Worm (Caenorhabditis elegans) whole organism, dauer: ENCODE results near the gene cosa-1.
"Not testable (repeated sequence)": the region's sequence is repeated elsewhere in the genome, so short reads cannot be mapped to it uniquely, and the experiment has no call there.

ENCODE experiments used
- unc-62 ChIP-seq: sonication (generic microtip); optimal IDR thresholded peaks from 2 replicates; lab custom pipeline; 2017; ENCODE audit warnings: missing biosample characterization, missing genetic modification reagents, missing genetic modification characterization

The cosa-1 gene

DNA sequence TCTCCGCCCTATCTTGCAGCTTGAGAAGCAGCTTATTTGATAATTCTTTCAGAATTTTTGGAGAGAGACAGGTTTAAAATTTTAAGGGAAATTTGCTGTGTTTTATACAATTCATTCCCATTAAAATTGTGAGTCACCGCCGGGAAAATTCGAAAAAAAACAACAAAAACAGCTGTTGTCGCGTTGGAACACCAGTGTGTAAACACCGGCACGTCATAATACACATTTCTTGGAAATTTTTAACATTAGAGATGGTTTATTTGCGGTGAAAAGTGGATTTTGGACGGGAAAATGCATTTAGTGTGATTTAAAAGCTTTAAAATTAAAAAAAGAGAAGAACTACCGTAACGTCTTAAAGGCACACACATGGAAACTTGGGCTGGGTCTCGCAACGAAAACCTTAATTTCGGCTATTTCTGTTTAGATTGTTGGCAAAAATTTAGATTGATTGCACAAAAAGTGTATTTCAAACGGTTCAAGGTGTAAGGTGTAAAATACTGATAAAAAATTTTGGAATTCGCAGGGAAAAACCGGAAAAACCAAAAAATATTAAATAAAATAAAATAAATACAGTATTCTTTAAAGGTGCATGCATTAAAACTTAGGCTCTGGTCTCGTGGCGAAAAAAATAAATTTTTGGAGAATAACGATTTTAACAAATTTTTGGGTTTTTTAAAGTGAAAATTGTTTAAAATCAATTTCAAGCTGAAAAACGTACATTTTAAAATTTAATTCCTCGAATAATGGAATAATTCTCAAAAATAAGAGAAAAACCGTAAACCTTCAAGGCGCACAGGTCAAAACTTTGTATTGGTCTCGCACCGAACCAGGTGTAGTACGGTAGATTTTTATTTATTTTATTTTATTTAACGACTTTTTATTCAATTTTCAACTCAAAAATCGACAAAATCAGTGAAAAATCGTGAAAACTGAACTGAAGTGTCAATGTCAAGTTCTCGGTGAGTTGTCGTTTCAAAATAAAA lies at the start of gene cosa-1:
Gene cosa-1, plus strand, starts transcription at position 896 of the 983 bp plus-strand sequence.
- no peak for TF ChIP-seq unc-62 (GFP tag; lab: Kevin White, UChicago)

DNA sequence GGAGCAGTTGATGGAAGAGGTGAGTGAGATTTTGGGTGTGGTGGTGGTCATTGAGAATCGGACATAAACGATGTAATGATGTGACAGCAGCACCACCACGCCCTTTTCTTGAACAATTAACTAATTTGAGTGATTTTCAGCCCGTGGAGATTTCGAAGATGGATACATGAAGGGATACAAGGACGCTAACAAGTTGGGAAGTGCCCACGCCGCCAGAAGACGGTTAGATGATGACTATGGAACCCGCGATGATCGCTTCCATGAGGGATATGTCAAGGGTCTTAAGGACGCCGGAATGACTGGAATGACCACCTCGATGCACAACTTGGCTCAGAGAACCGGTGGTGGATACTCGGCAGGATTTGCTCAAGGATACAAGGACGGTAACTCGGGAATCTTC lies 47.9 kb upstream of the cosa-1 start:
- no peak for TF ChIP-seq unc-62 (GFP tag; lab: Kevin White, UChicago)

DNA sequence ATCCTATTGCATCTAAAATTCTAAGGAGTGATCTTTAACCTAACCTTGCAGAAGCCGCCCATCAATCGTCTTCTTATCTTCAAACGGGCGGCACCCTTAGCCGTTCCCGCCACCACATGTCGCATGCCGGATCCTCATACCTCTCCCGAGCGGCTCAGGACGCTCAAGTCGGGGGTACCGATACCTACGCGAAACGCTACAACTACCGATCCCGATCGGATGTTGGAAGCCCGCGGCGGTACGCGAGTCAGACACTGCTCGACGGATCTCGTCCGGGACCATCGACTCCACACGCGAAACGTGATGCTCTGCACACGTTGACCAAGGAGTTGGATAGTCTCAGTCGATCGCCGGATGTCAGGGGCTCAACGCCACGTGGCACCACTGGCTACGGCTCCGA lies 46.6 kb upstream of the cosa-1 start:
- no peak for TF ChIP-seq unc-62 (GFP tag; lab: Kevin White, UChicago)

DNA sequence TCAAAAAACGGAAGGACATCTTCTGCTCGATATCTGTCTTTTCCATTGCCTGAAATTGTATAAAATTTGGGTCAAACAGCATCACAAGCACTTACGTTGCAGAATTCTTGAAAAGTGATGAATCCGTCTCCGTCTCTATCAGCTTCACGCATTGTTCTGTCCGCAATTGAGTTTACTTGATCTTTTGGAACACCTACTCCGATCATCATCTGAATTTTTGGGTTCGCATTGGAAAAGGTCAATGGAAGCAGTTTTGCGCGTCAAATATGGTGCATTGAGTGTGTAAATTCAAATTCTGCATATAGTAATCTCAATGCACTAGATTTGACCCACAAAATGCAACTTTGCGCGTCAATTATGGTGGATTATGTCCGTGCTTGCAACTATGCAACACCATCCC lies 44.4 kb upstream of the cosa-1 start:
- no peak for TF ChIP-seq unc-62 (GFP tag; lab: Kevin White, UChicago)

ce11 chrIII:2683403-2683802 lies 42.5 kb upstream of the cosa-1 start:
- TF ChIP-seq unc-62 (GFP tag; lab: Kevin White, UChicago): no peak

- TF ChIP-seq unc-62 (GFP tag; lab: Kevin White, UChicago): no peak
Measured at ce11 chrIII:2686064-2686463, 39.9 kb upstream of the cosa-1 start, which contains the start of the genes Y71H2AL.2, Y71H2AL.4 and pbo-1. Y71H2AL.2 (plus strand) TSS chrIII:2686364. Y71H2AL.4 (plus strand) TSS chrIII:2686408. pbo-1 (minus strand) TSS chrIII:2686463.

- TF ChIP-seq unc-62 (GFP tag; lab: Kevin White, UChicago): no peak
Measured at ce11 chrIII:2686663-2687062, 39.3 kb upstream of the cosa-1 start.

ce11 chrIII:2687412-2687811 lies 38.5 kb upstream of the cosa-1 start:
- no peak for TF ChIP-seq unc-62 (GFP tag; lab: Kevin White, UChicago)

- no peak for TF ChIP-seq unc-62 (GFP tag; lab: Kevin White, UChicago)
Measured at ce11 chrIII:2698740-2699139, 27.2 kb upstream of the cosa-1 start, which contains the start of gene slc-30A9. slc-30A9 (minus strand) TSS chrIII:2698817.

DNA sequence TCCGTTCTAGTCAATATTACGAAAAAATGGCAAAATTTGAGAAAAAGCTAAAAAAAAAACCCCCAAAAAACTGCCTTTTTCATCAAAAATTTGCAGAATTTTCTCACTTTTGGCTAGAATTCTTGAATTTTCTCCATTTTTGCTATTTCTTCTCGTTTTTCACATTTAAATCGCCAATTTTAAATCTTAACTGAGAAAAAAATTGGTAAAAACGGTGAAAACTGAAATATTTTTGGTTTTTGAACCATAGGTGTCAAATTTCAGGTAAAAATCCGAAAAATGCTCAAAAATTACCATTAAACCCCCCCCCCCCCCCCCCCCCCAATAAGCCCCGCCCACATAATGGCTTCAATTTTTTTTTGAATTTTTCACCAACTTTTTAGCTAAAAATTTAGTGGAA lies 26.6 kb upstream of the cosa-1 start, which contains the start of gene cox-6B:
Gene cox-6B, plus strand, starts transcription at position 301 of the 400 bp plus-strand sequence.
- not testable (repeated sequence) for TF ChIP-seq unc-62 (GFP tag; lab: Kevin White, UChicago)

- TF ChIP-seq unc-62 (GFP tag; lab: Kevin White, UChicago): no peak
Measured at ce11 chrIII:2700637-2701036, 25.3 kb upstream of the cosa-1 start, which contains the start of gene set-27. set-27 (plus strand) TSS chrIII:2700937.

ce11 chrIII:2710211-2710610 lies 15.7 kb upstream of the cosa-1 start:
- TF ChIP-seq unc-62 (GFP tag; lab: Kevin White, UChicago): no peak

DNA sequence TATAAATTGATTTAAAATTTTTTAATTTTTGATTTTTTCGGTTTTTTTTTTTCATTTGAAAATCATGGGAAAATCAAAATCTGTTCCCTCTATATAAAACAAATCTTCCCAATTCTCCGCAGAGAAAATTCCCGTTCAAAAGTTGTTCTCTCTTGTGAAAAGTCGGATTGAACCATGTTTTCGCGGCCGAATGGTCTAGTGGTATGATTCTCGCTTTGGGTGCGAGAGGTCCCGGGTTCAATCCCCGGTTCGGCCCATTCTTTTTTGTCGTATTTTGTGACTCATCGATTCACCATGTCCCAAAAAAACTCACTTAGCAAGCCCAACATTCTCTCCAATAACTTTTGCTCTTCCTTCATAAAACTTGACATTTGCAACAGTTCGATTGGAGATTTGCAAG lies 14.4 kb upstream of the cosa-1 start:
- TF ChIP-seq unc-62 (GFP tag; lab: Kevin White, UChicago): no peak

- TF ChIP-seq unc-62 (GFP tag; lab: Kevin White, UChicago): no peak
Measured at ce11 chrIII:2716514-2716913, 9.4 kb upstream of the cosa-1 start, which contains the start of gene tmem-132. tmem-132 (minus strand) TSS chrIII:2716614.

- no peak for TF ChIP-seq unc-62 (GFP tag; lab: Kevin White, UChicago)
Measured at ce11 chrIII:2724992-2725220, 1.0 kb upstream of the cosa-1 start, which contains the start of gene Y71H2AM.11. Y71H2AM.11 (minus strand) TSS chrIII:2725092.

ce11 chrIII:2733606-2734183 lies 7.8 kb downstream of the cosa-1 start, which contains the start of gene Y71H2AM.12:
Y71H2AM.12 (minus strand) TSS chrIII:2734091.
- no peak for TF ChIP-seq unc-62 (GFP tag; lab: Kevin White, UChicago)
